Fruit fly (Drosophila melanogaster) whole organism, embryonic: ENCODE measurements around the gene Acsx1L.

Experiments used
- Awh ChIP-seq: fragments of 200-800 bp; sonication (Bioruptor generic); IDR thresholded peaks from 2 replicates; pipeline ENCODE4, ENCODE4 v1.3.6; 2022; ENCODE audit warnings: missing biosample characterization, missing genetic modification characterization
- Blimp-1 ChIP-seq: fragments of 200-800 bp; sonication (Bioruptor generic); optimal IDR thresholded peaks from 3 replicates; lab custom pipeline; 2018; ENCODE audit warnings: missing biosample characterization, missing genetic modification characterization, mild to moderate bottlenecking, moderate library complexity, missing genetic modification reagents
- Bteb2 ChIP-seq: fragments of 200-800 bp; sonication (Bioruptor generic); optimal IDR thresholded peaks from 2 replicates; lab custom pipeline; 2016; ENCODE audit warnings: missing biosample characterization, missing genetic modification characterization
- CG10274 ChIP-seq: fragments of 200-800 bp; sonication (Bioruptor generic); optimal IDR thresholded peaks from 3 replicates; lab custom pipeline; 2017; ENCODE audit warnings: missing biosample characterization, mild to moderate bottlenecking, missing genetic modification characterization
- CG11085 ChIP-seq: fragments of 200-800 bp; sonication (Bioruptor generic); IDR thresholded peaks from 2 replicates; pipeline ENCODE4 v1.3.6; 2022; ENCODE audit warnings: missing biosample characterization, missing genetic modification characterization
- CG11696 ChIP-seq: fragments of 200-800 bp; sonication (Bioruptor generic); IDR thresholded peaks from 2 replicates; pipeline ENCODE4 v1.3.6; 2022; ENCODE audit warnings: missing biosample characterization, missing genetic modification characterization
- CG12071 ChIP-seq: fragments of 200-800 bp; sonication (Bioruptor generic); optimal IDR thresholded peaks from 3 replicates; lab custom pipeline; 2018; ENCODE audit warnings: missing biosample characterization, mild to moderate bottlenecking, missing genetic modification characterization
- CG14710 ChIP-seq: fragments of 200-800 bp; sonication (Bioruptor generic); optimal IDR thresholded peaks from 3 replicates; lab custom pipeline; 2019; ENCODE audit warnings: missing biosample characterization, mild to moderate bottlenecking, missing genetic modification characterization, moderate library complexity
- CG15269 ChIP-seq: fragments of 200-800 bp; sonication (Bioruptor generic); optimal IDR thresholded peaks from 2 replicates; lab custom pipeline; 2018; ENCODE audit warnings: missing biosample characterization, mild to moderate bottlenecking, missing genetic modification characterization, moderate library complexity
- CG18262 ChIP-seq: fragments of 200-800 bp; optimal IDR thresholded peaks from 3 replicates; lab custom pipeline; 2019; ENCODE audit warnings: missing biosample characterization, mild to moderate bottlenecking, missing genetic modification characterization, moderate library complexity
- CG30431 ChIP-seq: fragments of 200-800 bp; sonication (Bioruptor generic); optimal IDR thresholded peaks from 2 replicates; lab custom pipeline; 2017; ENCODE audit warnings: missing biosample characterization, missing genetic modification characterization
- CG31365 ChIP-seq: fragments of 200-800 bp; sonication (Bioruptor generic); optimal IDR thresholded peaks from 2 replicates; lab custom pipeline; 2018; ENCODE audit warnings: missing biosample characterization, mild to moderate bottlenecking, missing genetic modification characterization
- CG32767 ChIP-seq: fragments of 200-800 bp; sonication (Bioruptor generic); IDR thresholded peaks from 2 replicates; pipeline ENCODE4 v1.3.6; 2022; ENCODE audit warnings: missing biosample characterization, missing genetic modification characterization
- CG34376 ChIP-seq: fragments of 200-800 bp; sonication (Bioruptor generic); optimal IDR thresholded peaks from 2 replicates; lab custom pipeline; 2018; ENCODE audit warnings: missing biosample characterization, mild to moderate bottlenecking, missing genetic modification characterization
- CG6813 ChIP-seq: fragments of 200-800 bp; sonication (Bioruptor generic); optimal IDR thresholded peaks from 2 replicates; lab custom pipeline; 2017; ENCODE audit warnings: missing biosample characterization, missing genetic modification characterization, mild to moderate bottlenecking, moderate library complexity, missing genetic modification reagents
- CG9817 ChIP-seq: fragments of 200-800 bp; sonication (Bioruptor generic); optimal IDR thresholded peaks from 2 replicates; lab custom pipeline; 2018; ENCODE audit warnings: missing biosample characterization, mild to moderate bottlenecking, missing genetic modification characterization, moderate library complexity
- CHES-1-like ChIP-seq: fragments of 200-800 bp; sonication (Bioruptor generic); optimal IDR thresholded peaks from 2 replicates; lab custom pipeline; 2016; ENCODE audit warnings: missing biosample characterization, missing genetic modification characterization
- HLHmδ ChIP-seq: fragments of 200-800 bp; sonication (Bioruptor generic); optimal IDR thresholded peaks from 2 replicates; lab custom pipeline; 2018; ENCODE audit warnings: missing biosample characterization, mild to moderate bottlenecking, missing genetic modification characterization, moderate library complexity
- Hr39 ChIP-seq: fragments of >200 bp; optimal IDR thresholded peaks from 2 replicates; lab custom pipeline; 2017
- Ravus ChIP-seq: fragments of 200-800 bp; sonication (Bioruptor generic); IDR thresholded peaks from 2 replicates; pipeline ENCODE4 v1.3.6; 2022; ENCODE audit warnings: missing biosample characterization, missing genetic modification characterization
- Sox102F ChIP-seq: fragments of 200-800 bp; sonication (Bioruptor generic); optimal IDR thresholded peaks from 2 replicates; lab custom pipeline; 2018; ENCODE audit warnings: missing biosample characterization, mild to moderate bottlenecking, missing genetic modification characterization, moderate library complexity
- Spps ChIP-seq: fragments of 200-800 bp; sonication (Bioruptor generic); optimal IDR thresholded peaks from 2 replicates; lab custom pipeline; 2018; ENCODE audit warnings: missing biosample characterization, mild to moderate bottlenecking, missing genetic modification characterization
- Vsx1 ChIP-seq: fragments of 200-800 bp; sonication (Bioruptor generic); optimal IDR thresholded peaks from 2 replicates; lab custom pipeline; 2017; ENCODE audit warnings: missing biosample characterization, mild to moderate bottlenecking, missing genetic modification characterization, missing genetic modification reagents
- abd-A ChIP-seq: fragments of 200-800 bp; sonication (Bioruptor generic); optimal IDR thresholded peaks from 3 replicates; lab custom pipeline; 2019; ENCODE audit warnings: missing biosample characterization, mild to moderate bottlenecking, missing genetic modification characterization, moderate library complexity
- cad ChIP-seq: fragments of >200 bp; optimal IDR thresholded peaks from 2 replicates; lab custom pipeline; 2017; ENCODE audit warnings: missing biosample characterization, missing genetic modification characterization
- chinmo ChIP-seq: fragments of 200-800 bp; sonication (Bioruptor generic); IDR thresholded peaks from 4 replicates; pipeline ENCODE4 v1.3.6; 2022; ENCODE audit warnings: missing biosample characterization, missing genetic modification characterization; ENCODE audit not compliant: partially characterized antibody
- fru ChIP-seq: fragments of >200 bp; optimal IDR thresholded peaks from 2 replicates; lab custom pipeline; 2017
- hth ChIP-seq: fragments of >200 bp; optimal IDR thresholded peaks from 2 replicates; lab custom pipeline; 2017; ENCODE audit warnings: inconsistent platforms
- inv ChIP-seq: fragments of 200-800 bp; sonication (Bioruptor generic); IDR thresholded peaks from 2 replicates; pipeline ENCODE4 v1.3.6; 2022; ENCODE audit warnings: missing biosample characterization, missing genetic modification characterization; ENCODE audit not compliant: partially characterized antibody
- jigr1 ChIP-seq: fragments of 200-800 bp; sonication (Bioruptor generic); IDR thresholded peaks from 3 replicates; pipeline ENCODE4 v1.3.6; 2022; ENCODE audit warnings: missing biosample characterization, missing genetic modification characterization
- oc ChIP-seq: fragments of 200-800 bp; sonication (Bioruptor generic); optimal IDR thresholded peaks from 2 replicates; lab custom pipeline; 2018; ENCODE audit warnings: missing biosample characterization, mild to moderate bottlenecking, missing genetic modification characterization, moderate library complexity
- onecut ChIP-seq: fragments of 200-800 bp; sonication (Bioruptor generic); IDR thresholded peaks from 2 replicates; pipeline ENCODE4 v1.3.6; 2022; ENCODE audit warnings: missing biosample characterization, missing genetic modification characterization
- pfk ChIP-seq: fragments of 200-800 bp; sonication (Bioruptor generic); optimal IDR thresholded peaks from 2 replicates; lab custom pipeline; 2018; ENCODE audit warnings: missing biosample characterization, mild to moderate bottlenecking, missing genetic modification characterization, moderate library complexity
- run ChIP-seq: fragments of 200-800 bp; sonication (Bioruptor generic); optimal IDR thresholded peaks from 3 replicates; lab custom pipeline; 2018; ENCODE audit warnings: missing biosample characterization, mild to moderate bottlenecking, missing genetic modification characterization
- sd ChIP-seq: fragments of 200-800 bp; sonication (Bioruptor generic); optimal IDR thresholded peaks from 3 replicates; lab custom pipeline; 2018; ENCODE audit warnings: missing biosample characterization, mild to moderate bottlenecking, missing genetic modification characterization, moderate library complexity
- sisA ChIP-seq: fragments of 200-800 bp; sonication (Bioruptor generic); IDR thresholded peaks from 2 replicates; pipeline ENCODE4 v1.3.6; 2022; ENCODE audit warnings: missing biosample characterization, missing genetic modification characterization
- sqz ChIP-seq: fragments of 200-800 bp; sonication (Bioruptor generic); optimal IDR thresholded peaks from 3 replicates; lab custom pipeline; 2018; ENCODE audit warnings: missing biosample characterization, mild to moderate bottlenecking, missing genetic modification characterization
- tap ChIP-seq: fragments of 200-800 bp; optimal IDR thresholded peaks from 3 replicates; lab custom pipeline; 2019; ENCODE audit warnings: missing biosample characterization, mild to moderate bottlenecking, missing genetic modification characterization, moderate library complexity
- tup ChIP-seq: fragments of 200-800 bp; sonication (Bioruptor generic); optimal IDR thresholded peaks from 2 replicates; lab custom pipeline; 2016; ENCODE audit warnings: missing biosample characterization, mild to moderate bottlenecking, missing genetic modification characterization, moderate library complexity
- vvl ChIP-seq: fragments of 200-800 bp; sonication (Bioruptor generic); IDR thresholded peaks from 2 replicates; pipeline ENCODE4 v1.3.6; 2022; ENCODE audit warnings: missing biosample characterization, missing genetic modification characterization
- wdn ChIP-seq: fragments of 200-800 bp; sonication (Bioruptor generic); IDR thresholded peaks from 2 replicates; pipeline ENCODE4 v1.3.6; 2022; ENCODE audit warnings: missing biosample characterization, missing genetic modification characterization
- wor ChIP-seq: fragments of 200-800 bp; sonication (Bioruptor generic); IDR thresholded peaks from 2 replicates; pipeline ENCODE4 v1.3.6; 2022; ENCODE audit warnings: missing biosample characterization, missing genetic modification characterization

Gene Acsx1L

DNA sequence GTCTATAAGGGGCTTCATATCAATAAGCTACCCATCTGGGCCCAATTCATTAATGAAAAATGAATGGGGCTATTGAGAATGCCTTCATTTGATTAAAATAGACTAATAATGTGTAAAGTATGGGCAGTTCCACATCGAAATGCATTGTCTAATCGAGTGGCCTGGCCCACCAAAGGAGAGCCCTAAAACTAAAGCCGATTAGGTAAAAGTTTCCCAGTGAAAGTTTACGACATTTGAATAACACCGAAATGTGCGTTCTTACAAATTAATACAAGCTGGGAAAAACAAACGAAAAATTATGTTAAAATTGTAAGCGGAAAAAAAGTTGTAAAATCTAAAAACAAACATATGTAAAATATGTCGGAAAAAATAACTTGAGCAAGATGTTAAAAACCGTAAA, 31.9 kb upstream of the Acsx1L start:
- TF ChIP-seq Awh (GFP tag; lab: Robert Waterston, UW) (peak; percentile 57), Spps (no peak), Blimp-1 (GFP tag; lab: Kevin White, UChicago) (peak; percentile 51), oc (tag; lab: Kevin White, UChicago) (peak; percentile 69)

DNA sequence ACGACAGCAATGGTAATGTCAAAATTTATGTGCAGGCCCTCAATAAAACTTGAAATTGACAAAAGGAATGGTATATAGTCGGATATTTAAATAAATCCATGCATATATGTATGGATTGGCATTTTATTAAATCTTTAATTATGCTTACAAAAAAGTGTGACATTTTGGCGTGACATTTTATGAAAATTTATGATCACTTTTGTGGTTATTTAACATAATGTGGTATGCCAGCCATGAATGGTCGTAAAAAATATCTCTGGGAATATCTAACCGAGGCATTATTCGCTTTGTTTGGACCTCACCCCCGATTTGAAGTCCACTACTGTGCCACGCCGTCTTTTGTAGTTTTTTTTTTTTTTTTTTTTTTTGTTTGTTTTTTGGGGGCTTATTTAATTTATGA, 30.5 kb upstream of the Acsx1L start:
- no peak for TF ChIP-seq CG11085
- no peak for TF ChIP-seq HLHmδ (GFP tag; lab: Kevin White, UChicago)
- no peak for TF ChIP-seq wdn (GFP tag; lab: Robert Waterston, UW)
- TF ChIP-seq jigr1: no peak
- TF ChIP-seq wor: no peak
- no peak for TF ChIP-seq CG11696
- TF ChIP-seq abd-A (tag; lab: Kevin White, UChicago): peak; percentile 87
- TF ChIP-seq onecut (GFP tag; lab: Robert Waterston, UW): no peak
- 0 out of 4 replicates have a peak, but pooled peaks have one; percentile 58 for TF ChIP-seq chinmo
- no peak for TF ChIP-seq CG6813 (GFP tag; lab: Kevin White, UChicago)
- no peak for TF ChIP-seq CG30431 (GFP tag; lab: Kevin White, UChicago)
- TF ChIP-seq sqz (GFP tag; lab: Kevin White, UChicago): peak; percentile 66
- TF ChIP-seq CG31365 (tag; lab: Kevin White, UChicago): no peak
- no peak for TF ChIP-seq CG12071
- TF ChIP-seq pfk (GFP tag; lab: Kevin White, UChicago): no peak
- TF ChIP-seq Hr39 (lab: Kevin White, UChicago): no peak
- no peak for TF ChIP-seq cad
- 0 out of 2 replicates have a peak, but pooled peaks have one; percentile 4 for TF ChIP-seq Awh (GFP tag; lab: Robert Waterston, UW)
- TF ChIP-seq oc (tag; lab: Kevin White, UChicago): peak; percentile 56
- TF ChIP-seq CG10274 (GFP tag; lab: Kevin White, UChicago): no peak
- no peak for TF ChIP-seq tup (GFP tag; lab: Kevin White, UChicago)
- TF ChIP-seq CG34376 (GFP tag; lab: Kevin White, UChicago): no peak
- no peak for TF ChIP-seq sisA (GFP tag; lab: Robert Waterston, UW)
- TF ChIP-seq CG14710 (tag; lab: Kevin White, UChicago): no peak
- TF ChIP-seq CG9817 (tag; lab: Kevin White, UChicago): no peak
- no peak for TF ChIP-seq CG32767 (GFP tag; lab: Robert Waterston, UW)
- TF ChIP-seq Ravus: no peak
- no peak for TF ChIP-seq CHES-1-like (GFP tag; lab: Kevin White, UChicago)
- no peak for TF ChIP-seq inv (GFP tag; lab: Robert Waterston, UW)
- peak; percentile 8 for TF ChIP-seq CG15269 (tag; lab: Kevin White, UChicago)
- TF ChIP-seq fru (lab: Kevin White, UChicago): no peak
- peak; percentile 95 for TF ChIP-seq run (tag; lab: Kevin White, UChicago)
- TF ChIP-seq Bteb2 (GFP tag; lab: Kevin White, UChicago): no peak
- TF ChIP-seq sd (tag; lab: Kevin White, UChicago): peak; percentile 90
- peak; percentile 32 for TF ChIP-seq Sox102F (GFP tag; lab: Kevin White, UChicago)
- TF ChIP-seq tap: no peak
- TF ChIP-seq vvl (GFP tag; lab: Robert Waterston, UW): peak; percentile 83; the same call in 1 of the 2 replicates
- TF ChIP-seq CG18262 (tag; lab: Kevin White, UChicago): no peak
- TF ChIP-seq Vsx1 (GFP tag; lab: Kevin White, UChicago): peak; percentile 4
- no peak for TF ChIP-seq hth (lab: Kevin White, UChicago)
- TF ChIP-seq, all 482 proteins: peak for 11
